Fruit fly (Drosophila melanogaster) whole organism, embryonic: ENCODE measurements around the gene IntS6.

Source experiments
- Abd-B ChIP-seq: fragments of 200-800 bp; sonication (Bioruptor generic); optimal IDR thresholded peaks from 2 replicates; lab custom pipeline; 2018; ENCODE audit warnings: missing biosample characterization, mild to moderate bottlenecking, missing genetic modification characterization, moderate library complexity
- Awh ChIP-seq: fragments of 200-800 bp; sonication (Bioruptor generic); IDR thresholded peaks from 2 replicates; pipeline ENCODE4, ENCODE4 v1.3.6; 2022; ENCODE audit warnings: missing biosample characterization, missing genetic modification characterization
- Bteb2 ChIP-seq: fragments of 200-800 bp; sonication (Bioruptor generic); optimal IDR thresholded peaks from 2 replicates; lab custom pipeline; 2016; ENCODE audit warnings: missing biosample characterization, missing genetic modification characterization
- CG10462 ChIP-seq: fragments of 200-800 bp; sonication (Bioruptor generic); optimal IDR thresholded peaks from 2 replicates; lab custom pipeline; 2016; ENCODE audit warnings: missing biosample characterization, missing genetic modification characterization
- CG11504 ChIP-seq: fragments of 200-800 bp; sonication (Bioruptor generic); optimal IDR thresholded peaks from 3 replicates; lab custom pipeline; 2019; ENCODE audit warnings: missing biosample characterization, mild to moderate bottlenecking, missing genetic modification characterization, moderate library complexity
- CG11695 ChIP-seq: fragments of 200-800 bp; sonication (Bioruptor generic); IDR thresholded peaks from 3 replicates; pipeline ENCODE4 v1.3.6; 2022; ENCODE audit warnings: missing biosample characterization, missing genetic modification characterization
- CG15479 ChIP-seq: fragments of 200-800 bp; sonication (Bioruptor generic); optimal IDR thresholded peaks from 3 replicates; lab custom pipeline; 2019; ENCODE audit warnings: missing biosample characterization, mild to moderate bottlenecking, missing genetic modification characterization, moderate library complexity
- CG1647 ChIP-seq: fragments of 200-800 bp; sonication (Bioruptor generic); optimal IDR thresholded peaks from 3 replicates; lab custom pipeline; 2016; ENCODE audit warnings: missing biosample characterization, missing genetic modification characterization
- CG16779 ChIP-seq: fragments of 200-800 bp; sonication (Bioruptor generic); IDR thresholded peaks from 2 replicates; pipeline ENCODE4 v1.3.6; 2022; ENCODE audit warnings: missing biosample characterization, missing genetic modification characterization
- CG18011 ChIP-seq: fragments of 200-800 bp; sonication (Bioruptor generic); optimal IDR thresholded peaks from 2 replicates; lab custom pipeline; 2017; ENCODE audit warnings: missing biosample characterization, missing genetic modification characterization, mild to moderate bottlenecking, moderate library complexity, missing genotype
- CG2116 ChIP-seq: fragments of 200-800 bp; sonication (Bioruptor generic); optimal IDR thresholded peaks from 3 replicates; lab custom pipeline; 2018; ENCODE audit warnings: missing biosample characterization, mild to moderate bottlenecking, missing genetic modification characterization
- CG2889 ChIP-seq: fragments of 200-800 bp; sonication (Bioruptor generic); IDR thresholded peaks from 3 replicates; pipeline ENCODE4 v1.3.6; 2022; ENCODE audit warnings: missing biosample characterization, missing genetic modification characterization
- CG31441 ChIP-seq: fragments of 200-800 bp; sonication (Bioruptor generic); IDR thresholded peaks from 2 replicates; pipeline ENCODE4 v1.3.6; 2022; ENCODE audit warnings: missing biosample characterization, missing genetic modification characterization
- CG3407 ChIP-seq: fragments of 200-800 bp; sonication (Bioruptor generic); optimal IDR thresholded peaks from 2 replicates; lab custom pipeline; 2018; ENCODE audit warnings: missing biosample characterization, mild to moderate bottlenecking, missing genetic modification characterization
- CG3995 ChIP-seq: fragments of 200-800 bp; sonication (Bioruptor generic); optimal IDR thresholded peaks from 3 replicates; lab custom pipeline; 2016; ENCODE audit warnings: missing biosample characterization, missing genetic modification characterization
- CG4282 ChIP-seq: fragments of 200-800 bp; sonication (Bioruptor generic); optimal IDR thresholded peaks from 2 replicates; lab custom pipeline; 2016; ENCODE audit warnings: missing biosample characterization, missing genetic modification characterization
- CG4424 ChIP-seq: fragments of 200-800 bp; sonication (Bioruptor generic); optimal IDR thresholded peaks from 3 replicates; lab custom pipeline; 2016; ENCODE audit warnings: missing biosample characterization, missing genetic modification characterization
- CG8944 ChIP-seq: fragments of 200-800 bp; sonication (Bioruptor generic); optimal IDR thresholded peaks from 3 replicates; lab custom pipeline; 2016; ENCODE audit warnings: missing biosample characterization, missing genetic modification characterization
- CG9609 ChIP-seq: fragments of 200-800 bp; sonication (Bioruptor generic); optimal IDR thresholded peaks from 3 replicates; lab custom pipeline; 2016; ENCODE audit warnings: missing biosample characterization, missing genetic modification characterization
- CHES-1-like ChIP-seq: fragments of 200-800 bp; sonication (Bioruptor generic); optimal IDR thresholded peaks from 2 replicates; lab custom pipeline; 2016; ENCODE audit warnings: missing biosample characterization, missing genetic modification characterization
- CrebB ChIP-seq: fragments of 200-800 bp; sonication (Bioruptor generic); optimal IDR thresholded peaks from 3 replicates; lab custom pipeline; 2018; ENCODE audit warnings: missing biosample characterization, mild to moderate bottlenecking, missing genetic modification characterization
- Gsc ChIP-seq: fragments of 200-800 bp; sonication (Bioruptor generic); IDR thresholded peaks from 2 replicates; pipeline ENCODE4 v1.3.6; 2022; ENCODE audit warnings: missing biosample characterization, missing genetic modification characterization
- Hey ChIP-seq: fragments of 200-800 bp; sonication (Bioruptor generic); optimal IDR thresholded peaks from 3 replicates; lab custom pipeline; 2018; ENCODE audit warnings: missing biosample characterization, mild to moderate bottlenecking, missing genetic modification characterization
- Sry-β ChIP-seq: fragments of 200-800 bp; sonication (Bioruptor generic); optimal IDR thresholded peaks from 2 replicates; lab custom pipeline; 2018; ENCODE audit warnings: missing biosample characterization, mild to moderate bottlenecking, missing genetic modification characterization, moderate library complexity
- Sry-δ ChIP-seq: fragments of 200-800 bp; sonication (Bioruptor generic); optimal IDR thresholded peaks from 2 replicates; lab custom pipeline; 2016; ENCODE audit warnings: missing biosample characterization, missing genetic modification characterization
- Stat92E ChIP-seq, 3 experiments: fragments of >200 bp in 2 of 3; fragments of 200-800 bp in 1 of 3; sonication (Bioruptor generic) in 1 of 3; optimal IDR thresholded peaks; 2 replicates each; lab custom pipeline; 2017 to 2019; ENCODE audit warnings: missing biosample characterization in 3 of 3, missing genetic modification characterization in 3 of 3, mild to moderate bottlenecking in 1 of 3, moderate library complexity in 1 of 3
- Tbp ChIP-seq: fragments of >200 bp; optimal IDR thresholded peaks from 2 replicates; lab custom pipeline; 2018; ENCODE audit warnings: missing biosample characterization, missing genetic modification characterization
- ara ChIP-seq: fragments of 200-800 bp; sonication (Bioruptor generic); IDR thresholded peaks from 2 replicates; pipeline ENCODE4 v1.3.6; 2022; ENCODE audit warnings: missing biosample characterization, missing genetic modification characterization
- az2 ChIP-seq: fragments of 200-800 bp; sonication (Bioruptor generic); optimal IDR thresholded peaks from 3 replicates; lab custom pipeline; 2016; ENCODE audit warnings: missing biosample characterization, missing genetic modification characterization
- bowl ChIP-seq: fragments of 200-800 bp; sonication (Bioruptor generic); IDR thresholded peaks from 2 replicates; pipeline ENCODE4 v1.3.6; 2022; ENCODE audit warnings: missing biosample characterization, missing genetic modification characterization
- chif ChIP-seq, 2 experiments: fragments of 200-800 bp; sonication (Bioruptor generic); optimal IDR thresholded peaks; 3 replicates each; lab custom pipeline; 2016; ENCODE audit warnings: missing biosample characterization in 2 of 2, missing genetic modification characterization in 2 of 2
- disco-r ChIP-seq: fragments of 200-800 bp; sonication (Bioruptor generic); optimal IDR thresholded peaks from 2 replicates; lab custom pipeline; 2016; ENCODE audit warnings: missing biosample characterization, missing genetic modification characterization
- dm ChIP-seq: fragments of 200-800 bp; sonication (Bioruptor generic); optimal IDR thresholded peaks from 3 replicates; lab custom pipeline; 2016; ENCODE audit warnings: missing biosample characterization, missing genetic modification characterization
- ewg ChIP-seq: fragments of 200-800 bp; sonication (Bioruptor generic); optimal IDR thresholded peaks from 3 replicates; lab custom pipeline; 2017; ENCODE audit warnings: mild to moderate bottlenecking, missing biosample characterization, missing genetic modification reagents, missing genetic modification characterization
- gem ChIP-seq: fragments of 200-800 bp; sonication (Bioruptor generic); optimal IDR thresholded peaks from 2 replicates; lab custom pipeline; 2019; ENCODE audit warnings: missing biosample characterization, mild to moderate bottlenecking, missing genetic modification characterization, moderate library complexity
- gsb-n ChIP-seq: fragments of 200-800 bp; sonication (Bioruptor generic); optimal IDR thresholded peaks from 3 replicates; lab custom pipeline; 2018; ENCODE audit warnings: missing biosample characterization, mild to moderate bottlenecking, missing genetic modification characterization
- ham ChIP-seq: fragments of 200-800 bp; sonication (Bioruptor generic); IDR thresholded peaks from 2 replicates; pipeline ENCODE4 v1.3.6; 2022; ENCODE audit warnings: missing biosample characterization, missing genetic modification characterization
- hkb ChIP-seq, 2 experiments: fragments of 200-800 bp in 1 of 2; fragments of >200 bp in 1 of 2; sonication (Bioruptor generic) in 1 of 2; IDR thresholded peaks in 1 of 2; optimal IDR thresholded peaks in 1 of 2; 2 replicates each; pipeline versions ENCODE4 v1.3.6 to Lab custom; 2017 to 2022; ENCODE audit warnings: missing biosample characterization in 1 of 2, missing genetic modification characterization in 1 of 2
- maf-S ChIP-seq: fragments of 200-800 bp; sonication (Bioruptor generic); optimal IDR thresholded peaks from 2 replicates; lab custom pipeline; 2016; ENCODE audit warnings: missing biosample characterization, missing genetic modification characterization
- mld ChIP-seq: fragments of 200-800 bp; sonication (Bioruptor generic); IDR thresholded peaks from 3 replicates; pipeline ENCODE4 v1.3.6; 2022; ENCODE audit warnings: missing biosample characterization, missing genetic modification characterization; ENCODE audit not compliant: partially characterized antibody
- odd ChIP-seq: fragments of 200-800 bp; sonication (Bioruptor generic); optimal IDR thresholded peaks from 2 replicates; lab custom pipeline; 2017; ENCODE audit warnings: missing biosample characterization, mild to moderate bottlenecking, missing genetic modification characterization
- onecut ChIP-seq: fragments of 200-800 bp; sonication (Bioruptor generic); IDR thresholded peaks from 2 replicates; pipeline ENCODE4 v1.3.6; 2022; ENCODE audit warnings: missing biosample characterization, missing genetic modification characterization
- pum ChIP-seq: fragments of 200-800 bp; sonication (Bioruptor generic); optimal IDR thresholded peaks from 2 replicates; lab custom pipeline; 2016; ENCODE audit warnings: missing biosample characterization, missing genetic modification characterization
- sna ChIP-seq: fragments of 200-800 bp; sonication (Bioruptor generic); IDR thresholded peaks from 2 replicates; pipeline ENCODE4 v1.3.6; 2022; ENCODE audit warnings: missing biosample characterization, missing genetic modification characterization; ENCODE audit not compliant: partially characterized antibody
- sr ChIP-seq: fragments of 200-800 bp; sonication (Bioruptor generic); IDR thresholded peaks from 3 replicates; pipeline ENCODE4 v1.3.6; 2022; ENCODE audit warnings: missing biosample characterization, missing genetic modification characterization
- wdn ChIP-seq: fragments of 200-800 bp; sonication (Bioruptor generic); IDR thresholded peaks from 2 replicates; pipeline ENCODE4 v1.3.6; 2022; ENCODE audit warnings: missing biosample characterization, missing genetic modification characterization

IntS6 gene

DNA sequence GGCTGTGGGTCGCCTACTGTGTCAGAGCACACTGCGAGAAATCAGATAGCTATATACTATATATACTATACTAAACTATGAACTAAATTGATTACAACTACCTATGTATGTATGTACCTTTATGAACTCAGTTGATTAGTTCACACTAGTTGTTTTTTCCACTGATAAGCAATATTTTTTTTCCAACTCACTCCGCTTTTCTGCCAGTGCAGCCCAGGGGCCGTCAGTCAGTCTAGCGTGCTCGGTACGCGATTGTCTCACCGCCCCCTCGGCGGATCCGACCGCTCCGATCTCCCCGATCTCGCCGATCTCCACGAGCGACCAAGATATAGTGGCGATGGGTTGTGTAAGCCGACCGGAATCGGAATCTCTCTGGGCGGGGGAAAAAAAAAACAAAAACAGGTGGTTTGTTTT lies 41.1 kb downstream of the IntS6 start (continued):
- TF ChIP-seq odd (GFP tag; lab: Kevin White, UChicago) (peak; percentile 74), az2 (GFP tag; lab: Kevin White, UChicago) (peak; percentile 59), onecut (peak; percentile 74), CG10462 (GFP tag; lab: Kevin White, UChicago) (peak; percentile 28)

DNA sequence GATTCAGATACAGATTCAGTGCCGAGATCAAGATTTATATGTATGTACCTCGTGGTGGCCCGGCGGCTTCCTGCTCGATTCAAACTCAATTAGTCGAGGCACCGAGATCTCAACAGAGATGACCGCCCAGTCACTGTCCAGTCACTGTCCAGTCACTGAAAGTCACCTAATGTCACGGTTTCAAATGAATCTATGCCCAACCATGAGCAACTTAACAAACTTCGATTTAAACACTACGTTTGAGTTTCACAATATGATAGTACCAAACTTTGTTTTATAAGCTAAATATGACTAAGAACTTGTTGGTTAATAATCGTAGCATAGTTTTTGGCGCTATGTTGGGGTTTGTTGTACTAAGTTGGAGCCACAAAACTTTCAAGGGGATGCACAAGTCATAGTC lies 42.0 kb downstream of the IntS6 start:
- TF ChIP-seq Sry-β (GFP tag; lab: Kevin White, UChicago) (peak; percentile 57), CG3995 (peak; percentile 93), CG2116 (GFP tag; lab: Kevin White, UChicago) (no peak)

DNA sequence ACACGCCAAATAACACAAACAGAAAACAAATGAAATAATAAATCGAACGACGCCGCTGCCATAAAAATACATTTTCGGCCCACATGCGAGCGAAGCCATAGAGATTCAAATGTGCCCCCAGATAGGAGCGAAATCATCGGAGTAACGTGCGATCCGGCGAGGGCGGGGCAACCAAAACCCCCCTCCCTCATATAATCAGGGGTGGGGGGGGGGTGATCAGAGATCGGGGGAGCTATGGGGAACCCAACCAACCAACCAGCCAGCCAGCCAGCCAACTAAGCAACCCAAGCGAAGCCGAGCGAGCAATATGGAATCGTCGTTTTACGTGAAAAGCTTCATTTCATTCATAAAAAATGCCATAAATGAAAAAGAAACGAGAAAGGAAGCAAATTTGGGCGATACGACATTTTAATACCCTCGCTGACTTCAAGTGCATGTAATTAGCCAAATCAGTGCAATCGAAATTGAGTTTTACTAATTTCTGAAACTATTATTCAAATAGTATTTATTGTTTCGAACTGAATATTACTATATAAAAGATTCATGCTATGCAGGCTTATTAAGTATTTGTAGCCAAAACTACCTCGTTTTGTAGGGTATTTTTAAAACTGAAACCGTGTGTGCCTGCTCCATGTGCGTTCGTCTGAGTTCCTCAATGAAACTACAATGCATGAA lies 47.1 kb downstream of the IntS6 start:
- peak; percentile 86 for TF ChIP-seq gem
- no peak for TF ChIP-seq disco-r
- peak; percentile 10 for TF ChIP-seq dm
- TF ChIP-seq CG11695 = peak; percentile 52; the same call in 2 of the 3 replicates
- TF ChIP-seq sna (GFP tag; lab: Robert Waterston, UW) = no peak
- TF ChIP-seq CG16779 (GFP tag; lab: Robert Waterston, UW) = no peak
- TF ChIP-seq bowl = no peak
- no peak for TF ChIP-seq mld (GFP tag; lab: Robert Waterston, UW)
- TF ChIP-seq CG2889 (GFP tag; lab: Robert Waterston, UW) = no peak
- peak; percentile 62 for TF ChIP-seq Abd-B (GFP tag; lab: Kevin White, UChicago)
- no peak for TF ChIP-seq Sry-δ (GFP tag; lab: Kevin White, UChicago)
- peak; percentile 21 for TF ChIP-seq CG1647
- TF ChIP-seq Bteb2 = peak; percentile 13
- TF ChIP-seq CrebB (tag; lab: Kevin White, UChicago) = peak; percentile 37
- peak; percentile 49 for TF ChIP-seq gsb-n
- TF ChIP-seq CG15479 = no peak
- no peak for TF ChIP-seq hkb (optimal IDR thresholded peaks at IDR 0.05; lab: Kevin White, UChicago)
- TF ChIP-seq hkb (GFP tag; IDR thresholded peaks at IDR 0.05; lab: Robert Waterston, UW) = peak; percentile 73
- TF ChIP-seq pum = peak; percentile 48
- TF ChIP-seq ewg (GFP tag; lab: Kevin White, UChicago) = peak; percentile 52
- TF ChIP-seq Hey (tag; lab: Kevin White, UChicago) = no peak
- TF ChIP-seq CG4282 (GFP tag; lab: Kevin White, UChicago) = no peak
- TF ChIP-seq CG18011 = peak; percentile 7
- TF ChIP-seq sr (GFP tag; lab: Robert Waterston, UW) = peak; percentile 49
- TF ChIP-seq chif (GFP tag; optimal IDR thresholded peaks at IDR 0.05; lab: Kevin White, UChicago) = peak; percentile 65 to 68
- TF ChIP-seq Sry-β (GFP tag; lab: Kevin White, UChicago) = no peak
- peak; percentile 15 for TF ChIP-seq CG9609
- TF ChIP-seq ham (GFP tag; lab: Robert Waterston, UW) = no peak
- no peak for TF ChIP-seq wdn (GFP tag; lab: Robert Waterston, UW)
- TF ChIP-seq Gsc (GFP tag; lab: Robert Waterston, UW) = no peak
- TF ChIP-seq Awh (GFP tag; lab: Robert Waterston, UW) = 0 out of 2 replicates have a peak, but pooled peaks have one; percentile 44
- no peak for TF ChIP-seq ara
- peak; percentile 46 for TF ChIP-seq CG3407
- peak; percentile 2 for TF ChIP-seq maf-S (GFP tag; lab: Kevin White, UChicago)
- TF ChIP-seq Stat92E (GFP tag; optimal IDR thresholded peaks at IDR 0.05; lab: Kevin White, UChicago) = peak in 1 of 3 experiments; percentile 13
- peak; percentile 81 for TF ChIP-seq CG31441 (GFP tag; lab: Robert Waterston, UW)
- TF ChIP-seq CG11504 (tag; lab: Kevin White, UChicago) = peak; percentile 79
- peak; percentile 14 for TF ChIP-seq CHES-1-like (GFP tag; lab: Kevin White, UChicago)
- TF ChIP-seq CG8944 (GFP tag; lab: Kevin White, UChicago) = peak; percentile 22
- TF ChIP-seq Tbp = no peak
- TF ChIP-seq CG4424 (GFP tag; lab: Kevin White, UChicago) = peak; percentile 63
